Worm (Caenorhabditis elegans) whole organism, L4 larva: ENCODE results near the gene rabr-4.

ENCODE experiments used
- F49E8.2 ChIP-seq: sonication (generic microtip); optimal IDR thresholded peaks from 2 replicates; lab custom pipeline; 2016; ENCODE audit warnings: missing compliant biosample characterization, mild to moderate bottlenecking, missing genetic modification characterization, borderline replicate concordance
- nhr-10 ChIP-seq: fragments of 150-350 bp; optimal IDR thresholded peaks from 2 replicates; lab custom pipeline; 2014; ENCODE audit warnings: missing biosample characterization, missing genetic modification characterization
- set-16 ChIP-seq: fragments of 200-800 bp; sonication (Bioruptor generic); IDR thresholded peaks from 2 replicates; pipeline ENCODE4 v1.3.6; 2022; ENCODE audit warnings: missing genetic modification reagents, missing genetic modification characterization, missing compliant biosample characterization

ce11 chrV:16153375-16153774, 41.4 kb upstream of the rabr-4 start, which contains the start of gene str-254:
- TF ChIP-seq nhr-10 (no peak), F49E8.2 (tag; lab: Kevin White, UChicago) (no peak), set-16 (no peak)
